Fruit fly (Drosophila melanogaster): ENCODE results near the gene Ugt303A1.

Ugt303A1 gene

dm6 chr3R:11208766-11209331 lies 33.5 kb downstream of the Ugt303A1 start:
- peak; percentile 53 for TF ChIP-seq CTCF (GFP tag; optimal IDR thresholded peaks at IDR 0.05)
- TF ChIP-seq CG7987 (GFP tag; optimal IDR thresholded peaks at IDR 0.05): no peak
- TF ChIP-seq CG15479 (GFP tag; optimal IDR thresholded peaks at IDR 0.05): peak; percentile 35
- TF ChIP-seq CG7372 (GFP tag; IDR thresholded peaks at IDR 0.05): peak; percentile 95
- TF ChIP-seq Bgb (GFP tag; IDR thresholded peaks at IDR 0.05; ENCODE audit: partially characterized antibody): peak; percentile 34; the same call in 1 of the 2 replicates
- TF ChIP-seq Ptx1 (GFP tag; IDR thresholded peaks at IDR 0.05): no peak
- peak; percentile 39 for TF ChIP-seq HmgZ (tag; optimal IDR thresholded peaks at IDR 0.05)
- TF ChIP-seq Pdp1 (GFP tag; optimal IDR thresholded peaks at IDR 0.05): peak in 1 of 2 experiments; percentile 98
- TF ChIP-seq ind (GFP tag; optimal IDR thresholded peaks at IDR 0.05): no peak
- 0 out of 2 replicates have a peak, but pooled peaks have one; percentile 8 for TF ChIP-seq Atf6 (GFP tag; IDR thresholded peaks at IDR 0.05)
- TF ChIP-seq CG7839 (tag; optimal IDR thresholded peaks at IDR 0.05): peak; percentile 11
- 0 out of 3 replicates have a peak, but pooled peaks have one; percentile 37 for TF ChIP-seq Opbp (GFP tag; IDR thresholded peaks at IDR 0.05; ENCODE audit: partially characterized antibody)
- TF ChIP-seq ci (GFP tag; IDR thresholded peaks at IDR 0.05): 0 out of 3 replicates have a peak, but pooled peaks have one; percentile 28
- no peak for TF ChIP-seq CG10654 (GFP tag; optimal IDR thresholded peaks at IDR 0.05)
- no peak for TF ChIP-seq CG8290 (GFP tag; optimal IDR thresholded peaks at IDR 0.05)
- TF ChIP-seq CG8290 (tag; optimal IDR thresholded peaks at IDR 0.05): peak in 1 of 2 experiments; percentile 8
- no peak for TF ChIP-seq CG18476 (GFP tag; optimal IDR thresholded peaks at IDR 0.05)
- TF ChIP-seq Med (GFP tag): peak; percentile 94
- TF ChIP-seq amos (GFP tag; IDR thresholded peaks at IDR 0.05; ENCODE audit: partially characterized antibody): peak; percentile 2; the same call in 1 of the 2 replicates
- peak in 1 of 2 experiments; percentile 61 for TF ChIP-seq Eip74EF (GFP tag; optimal IDR thresholded peaks at IDR 0.05)
- peak; percentile 83 for TF ChIP-seq CG10979 (tag; optimal IDR thresholded peaks at IDR 0.05)
- peak; percentile 96 for TF ChIP-seq Ets97D (GFP tag; optimal IDR thresholded peaks at IDR 0.05)
- TF ChIP-seq CG15269 (tag; optimal IDR thresholded peaks at IDR 0.05): no peak

dm6 chr3R:11209801-11210402 lies 34.6 kb downstream of the Ugt303A1 start, which contains the start of the genes SdhC and Tctp:
TSS of gene SdhC (minus strand) at chr3R:11209849.
TSS of gene Tctp (plus strand) at chr3R:11210247.
- TF ChIP-seq tna (GFP tag; IDR thresholded peaks at IDR 0.05; ENCODE audit: partially characterized antibody): peak; percentile 40; the same call in 1 of the 2 replicates
- no peak for TF ChIP-seq CG9609 (GFP tag; optimal IDR thresholded peaks at IDR 0.05)
- TF ChIP-seq CG31365 (tag; optimal IDR thresholded peaks at IDR 0.05): no peak
- TF ChIP-seq D (optimal IDR thresholded peaks at IDR 0.05): no peak
- no peak for TF ChIP-seq D (GFP tag; optimal IDR thresholded peaks at IDR 0.05)
- TF ChIP-seq Lim3 (GFP tag; IDR thresholded peaks at IDR 0.05): no peak
- no peak for TF ChIP-seq BtbVII (GFP tag; optimal IDR thresholded peaks at IDR 0.05)
- TF ChIP-seq corto (GFP tag; optimal IDR thresholded peaks at IDR 0.05): no peak
- peak; percentile 45 for TF ChIP-seq CG3995 (GFP tag; optimal IDR thresholded peaks at IDR 0.05)
- TF ChIP-seq slbo (GFP tag; IDR thresholded peaks at IDR 0.05): peak; percentile 24; the same call in 1 of the 2 replicates
- TF ChIP-seq CG8359 (GFP tag; optimal IDR thresholded peaks at IDR 0.05; ENCODE audit: borderline replicate concordance): no peak
- TF ChIP-seq run (tag; optimal IDR thresholded peaks at IDR 0.05): peak; percentile 41
- peak in 1 of 3 experiments; percentile 59 for TF ChIP-seq lola (GFP tag; optimal IDR thresholded peaks at IDR 0.05)
- TF ChIP-seq yki (optimal IDR thresholded peaks at IDR 0.05): no peak
- peak; percentile 47 for TF ChIP-seq mam (GFP tag; optimal IDR thresholded peaks at IDR 0.05)
- no peak for TF ChIP-seq pnt (GFP tag; optimal IDR thresholded peaks at IDR 0.05)
- peak; percentile 13 for TF ChIP-seq kah (GFP tag; optimal IDR thresholded peaks at IDR 0.05)
- no peak for TF ChIP-seq CG11093 (GFP tag; IDR thresholded peaks at IDR 0.05)
- TF ChIP-seq TFAM (GFP tag; optimal IDR thresholded peaks at IDR 0.05): no peak
- no peak for TF ChIP-seq ham (GFP tag; IDR thresholded peaks at IDR 0.05)
- TF ChIP-seq lmd (GFP tag; IDR thresholded peaks at IDR 0.05): no peak
- TF ChIP-seq CG2889 (GFP tag; IDR thresholded peaks at IDR 0.05): no peak
- TF ChIP-seq nau (GFP tag; optimal IDR thresholded peaks at IDR 0.05): no peak
- peak; percentile 46 for TF ChIP-seq Abd-B (GFP tag; optimal IDR thresholded peaks at IDR 0.05)
- no peak for TF ChIP-seq cato (GFP tag; optimal IDR thresholded peaks at IDR 0.05; ENCODE audit: borderline replicate concordance)
- TF ChIP-seq CG31388 (GFP tag; optimal IDR thresholded peaks at IDR 0.05): no peak
- TF ChIP-seq CG17612 (GFP tag; IDR thresholded peaks at IDR 0.05): no peak
